Worm (Caenorhabditis elegans) whole organism, late embryonic: ENCODE measurements around the gene ncx-2.

Experiments used
- C08G9.2 ChIP-seq: sonication (generic microtip); optimal IDR thresholded peaks from 2 replicates; lab custom pipeline; 2016; ENCODE audit warnings: mild to moderate bottlenecking, missing genetic modification characterization, moderate library complexity, missing compliant biosample characterization
- C38D4.7 ChIP-seq: fragments of 200-800 bp; sonication (Bioruptor generic); optimal IDR thresholded peaks from 2 replicates; lab custom pipeline; 2018; ENCODE audit warnings: mild to moderate bottlenecking, missing genetic modification characterization, moderate library complexity, missing compliant biosample characterization
- T23F11.4 ChIP-seq: fragments of 200-800 bp; sonication (Bioruptor generic); optimal IDR thresholded peaks from 2 replicates; lab custom pipeline; 2018; ENCODE audit warnings: mild to moderate bottlenecking, missing genetic modification characterization, missing compliant biosample characterization
- Y22D7AL.16 ChIP-seq: sonication (generic microtip); optimal IDR thresholded peaks from 2 replicates; lab custom pipeline; 2016; ENCODE audit warnings: missing genetic modification characterization, missing compliant biosample characterization
- ama-1 ChIP-seq: fragments of 150-350 bp; optimal IDR thresholded peaks from 2 replicates; lab custom pipeline; 2014
- ceh-30 ChIP-seq: fragments of 150-350 bp; optimal IDR thresholded peaks from 2 replicates; lab custom pipeline; 2014; ENCODE audit warnings: missing biosample characterization, missing genetic modification characterization
- ceh-9 ChIP-seq: sonication (generic microtip); optimal IDR thresholded peaks from 2 replicates; lab custom pipeline; 2016; ENCODE audit warnings: mild to moderate bottlenecking, missing genetic modification characterization, inconsistent platforms, missing compliant biosample characterization
- dmd-4 ChIP-seq: sonication (generic microtip); optimal IDR thresholded peaks from 2 replicates; lab custom pipeline; 2016; ENCODE audit warnings: borderline replicate concordance, missing genetic modification characterization, missing compliant biosample characterization
- dve-1 ChIP-seq: sonication (generic microtip); optimal IDR thresholded peaks from 2 replicates; lab custom pipeline; 2017; ENCODE audit warnings: antibody characterized with exemption, mild to moderate bottlenecking, missing genetic modification characterization, missing compliant biosample characterization
- eyg-1 ChIP-seq: sonication (generic microtip); optimal IDR thresholded peaks from 2 replicates; lab custom pipeline; 2016; ENCODE audit warnings: missing genotype, missing genetic modification characterization, missing compliant biosample characterization
- fkh-10 ChIP-seq: fragments of 150-350 bp; optimal IDR thresholded peaks from 2 replicates; lab custom pipeline; 2014; ENCODE audit warnings: missing biosample characterization, missing genetic modification reagents, missing genetic modification characterization
- hlh-13 ChIP-seq: fragments of 200-800 bp; sonication (Bioruptor generic); optimal IDR thresholded peaks from 2 replicates; lab custom pipeline; 2018; ENCODE audit warnings: mild to moderate bottlenecking, missing genetic modification characterization, missing compliant biosample characterization
- hlh-30 ChIP-seq: sonication (generic microtip); optimal IDR thresholded peaks from 2 replicates; lab custom pipeline; 2017; ENCODE audit warnings: antibody characterized with exemption, missing genetic modification characterization, missing compliant biosample characterization; ENCODE audit not compliant: insufficient read depth
- hlh-8 ChIP-seq: sonication (generic microtip); optimal IDR thresholded peaks from 2 replicates; lab custom pipeline; 2016; ENCODE audit warnings: missing genotype, missing genetic modification characterization, missing compliant biosample characterization
- lim-6 ChIP-seq: sonication (generic microtip); optimal IDR thresholded peaks from 2 replicates; lab custom pipeline; 2016; ENCODE audit warnings: missing genetic modification characterization, missing compliant biosample characterization
- lin-11 ChIP-seq: fragments of 200-800 bp; sonication (Bioruptor generic); optimal IDR thresholded peaks from 2 replicates; lab custom pipeline; 2018; ENCODE audit warnings: mild to moderate bottlenecking, missing genetic modification characterization, missing compliant biosample characterization
- nfya-1 ChIP-seq: sonication (generic microtip); optimal IDR thresholded peaks from 2 replicates; lab custom pipeline; 2017; ENCODE audit warnings: missing genetic modification characterization, mild to moderate bottlenecking, missing compliant biosample characterization, antibody characterized with exemption, moderate library complexity
- nhr-11 ChIP-seq: fragments of 150-350 bp; optimal IDR thresholded peaks from 2 replicates; lab custom pipeline; 2014; ENCODE audit warnings: missing biosample characterization, missing genetic modification characterization
- nhr-232 ChIP-seq: sonication (generic microtip); optimal IDR thresholded peaks from 2 replicates; lab custom pipeline; 2016; ENCODE audit warnings: missing genetic modification characterization, missing compliant biosample characterization
- npax-4 ChIP-seq: sonication (generic microtip); optimal IDR thresholded peaks from 2 replicates; lab custom pipeline; 2016; ENCODE audit warnings: missing genetic modification characterization, missing compliant biosample characterization
- pag-3 ChIP-seq: sonication (generic microtip); optimal IDR thresholded peaks from 2 replicates; lab custom pipeline; 2016; ENCODE audit warnings: missing compliant biosample characterization, missing genetic modification characterization, borderline replicate concordance
- pat-9 ChIP-seq: fragments of 200-800 bp; sonication (Bioruptor generic); optimal IDR thresholded peaks from 2 replicates; lab custom pipeline; 2018; ENCODE audit warnings: mild to moderate bottlenecking, missing genetic modification characterization, moderate library complexity, missing compliant biosample characterization
- pha-2 ChIP-seq: sonication (generic microtip); optimal IDR thresholded peaks from 2 replicates; lab custom pipeline; 2017; ENCODE audit warnings: mild to moderate bottlenecking, missing genetic modification characterization, missing compliant biosample characterization
- pha-4 ChIP-seq: fragments of 150-350 bp; optimal IDR thresholded peaks from 2 replicates; lab custom pipeline; 2018; ENCODE audit warnings: missing biosample characterization, missing genetic modification reagents, missing genetic modification characterization
- pqm-1 ChIP-seq: sonication (generic microtip); optimal IDR thresholded peaks from 2 replicates; lab custom pipeline; 2016; ENCODE audit warnings: missing genetic modification characterization, missing compliant biosample characterization
- pros-1 ChIP-seq: fragments of 150-350 bp; optimal IDR thresholded peaks from 2 replicates; lab custom pipeline; 2014; ENCODE audit warnings: missing biosample characterization, missing genetic modification reagents, missing genetic modification characterization
- rnt-1 ChIP-seq: sonication (generic microtip); optimal IDR thresholded peaks from 2 replicates; lab custom pipeline; 2016; ENCODE audit warnings: missing genetic modification characterization, missing compliant biosample characterization
- sdc-2 ChIP-seq: sonication (generic microtip); optimal IDR thresholded peaks from 2 replicates; lab custom pipeline; 2016; ENCODE audit warnings: missing genotype, missing genetic modification characterization, missing compliant biosample characterization
- sox-2 ChIP-seq: fragments of 200-800 bp; sonication (Bioruptor generic); IDR thresholded peaks from 2 replicates; pipeline ENCODE4 v1.3.6; 2022; ENCODE audit warnings: missing genetic modification reagents, missing genetic modification characterization, missing compliant biosample characterization
- sox-4 ChIP-seq: sonication (generic microtip); optimal IDR thresholded peaks from 2 replicates; lab custom pipeline; 2017; ENCODE audit warnings: mild to moderate bottlenecking, missing genetic modification characterization, inconsistent platforms, missing compliant biosample characterization
- syd-9 ChIP-seq: sonication (generic microtip); optimal IDR thresholded peaks from 2 replicates; lab custom pipeline; 2016; ENCODE audit warnings: mild to moderate bottlenecking, missing genetic modification characterization, moderate library complexity, missing compliant biosample characterization
- tbx-2 ChIP-seq: sonication (generic microtip); optimal IDR thresholded peaks from 2 replicates; lab custom pipeline; 2016; ENCODE audit warnings: missing genetic modification characterization, missing compliant biosample characterization
- ttx-3 ChIP-seq: sonication (generic microtip); optimal IDR thresholded peaks from 2 replicates; lab custom pipeline; 2016; ENCODE audit warnings: missing genetic modification reagents, missing genetic modification characterization, missing compliant biosample characterization
- unc-3 ChIP-seq, 2 experiments: fragments of 200-800 bp in 1 of 2; sonication (Bioruptor generic) in 1 of 2; sonication (generic microtip) in 1 of 2; conservative IDR thresholded peaks in 1 of 2; optimal IDR thresholded peaks in 1 of 2; 2 replicates each; pipeline versions ENCODE4 v1.3.6 to Lab custom; 2016 to 2022; ENCODE audit warnings: missing compliant biosample characterization in 2 of 2, missing genetic modification characterization in 2 of 2, missing genetic modification reagents in 1 of 2
- zip-5 ChIP-seq: sonication (generic microtip); optimal IDR thresholded peaks from 2 replicates; lab custom pipeline; 2016; ENCODE audit warnings: missing genetic modification characterization, missing compliant biosample characterization

The ncx-2 gene

DNA sequence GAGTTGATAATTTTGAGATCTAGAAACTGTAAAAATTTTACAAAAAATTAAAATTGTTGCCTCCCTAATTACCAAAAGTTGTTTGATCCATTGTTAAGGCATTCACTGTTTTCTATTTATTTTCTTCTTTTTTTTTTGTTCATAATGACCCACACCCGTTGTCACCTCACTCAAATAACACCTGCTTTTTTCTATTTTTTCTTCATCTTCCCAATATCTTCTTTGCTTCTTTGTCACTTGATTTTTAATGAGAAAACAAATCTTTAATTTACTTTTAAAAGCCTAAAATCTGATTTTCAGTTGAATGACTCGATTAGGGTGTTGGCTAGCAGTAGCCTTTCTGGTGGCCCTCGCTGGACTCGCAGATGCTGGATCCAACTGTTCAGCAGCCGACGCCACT, at the start of gene ncx-2:
TSS of gene ncx-2 (plus strand) at position 301 of the 400 bp plus-strand sequence.
- no peak for TF ChIP-seq pqm-1 (tag; lab: Kevin White, UChicago)
- TF ChIP-seq C08G9.2 (tag; lab: Kevin White, UChicago), result no peak
- TF ChIP-seq lim-6 (tag; lab: Kevin White, UChicago), result no peak
- no peak for TF ChIP-seq nhr-11
- no peak for TF ChIP-seq ttx-3 (tag; lab: Kevin White, UChicago)
- TF ChIP-seq unc-3 (GFP tag; conservative IDR thresholded peaks at IDR 0.05; lab: Robert Waterston, UW), result no peak
- TF ChIP-seq unc-3 (tag; optimal IDR thresholded peaks at IDR 0.05; lab: Kevin White, UChicago), result no peak
- no peak for TF ChIP-seq npax-4
- no peak for TF ChIP-seq hlh-30 (tag; lab: Kevin White, UChicago)
- no peak for TF ChIP-seq Y22D7AL.16 (tag; lab: Kevin White, UChicago)
- no peak for TF ChIP-seq nfya-1 (tag; lab: Kevin White, UChicago)
- no peak for TF ChIP-seq hlh-8 (tag; lab: Kevin White, UChicago)
- no peak for TF ChIP-seq sox-2 (GFP tag; lab: Robert Waterston, UW)
- no peak for TF ChIP-seq ceh-30 (tag; lab: Kevin White, UChicago)
- TF ChIP-seq nhr-232 (tag; lab: Kevin White, UChicago), result no peak
- no peak for TF ChIP-seq zip-5
- no peak for TF ChIP-seq dve-1 (tag; lab: Kevin White, UChicago)
- no peak for TF ChIP-seq sox-4
- no peak for TF ChIP-seq hlh-13 (GFP tag; lab: Kevin White, UChicago)
- TF ChIP-seq C38D4.7 (GFP tag; lab: Kevin White, UChicago), result no peak

ce11 chrV:5257358-5257757, 46.1 kb upstream of the ncx-2 start, which contains the start of gene srt-67:
TSS of gene srt-67 (minus strand) at chrV:5257458.
- no peak for TF ChIP-seq pros-1
- TF ChIP-seq pha-4 (tag; lab: Kevin White, UChicago), result no peak
- TF ChIP-seq pqm-1 (tag; lab: Kevin White, UChicago), result no peak
- TF ChIP-seq rnt-1, result no peak
- TF ChIP-seq lin-11 (tag; lab: Kevin White, UChicago), result no peak
- TF ChIP-seq ceh-9, result no peak

DNA sequence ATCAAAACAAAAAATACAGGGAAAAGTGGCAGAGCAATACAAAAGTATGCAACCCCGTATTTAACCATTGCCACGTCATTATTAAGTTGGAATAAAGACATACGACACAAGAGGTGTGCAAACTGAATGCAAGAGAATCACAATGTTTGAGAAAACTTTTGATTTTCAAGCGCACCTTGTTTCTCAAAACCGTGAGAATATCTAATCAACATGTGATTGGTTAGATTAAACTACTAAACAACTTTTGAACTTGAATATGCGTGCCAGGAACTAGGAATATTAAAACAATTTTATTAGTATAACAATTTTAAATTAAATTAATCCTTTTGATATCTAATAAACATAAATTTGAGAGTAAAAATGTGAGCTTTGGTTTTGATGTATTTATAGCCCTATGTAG, 44.0 kb upstream of the ncx-2 start, which contains the start of gene srt-70:
TSS of gene srt-70 (minus strand) at position 101 of the 400 bp plus-strand sequence.
- TF ChIP-seq pha-2 (tag; lab: Kevin White, UChicago), result no peak
- no peak for TF ChIP-seq sdc-2 (tag; lab: Kevin White, UChicago)
- TF ChIP-seq T23F11.4 (GFP tag; lab: Kevin White, UChicago), result no peak

- no peak for TF ChIP-seq C08G9.2 (tag; lab: Kevin White, UChicago)
- no peak for TF ChIP-seq syd-9 (tag; lab: Kevin White, UChicago)
- TF ChIP-seq C38D4.7 (GFP tag; lab: Kevin White, UChicago), result no peak
- no peak for TF ChIP-seq tbx-2
- no peak for TF ChIP-seq nhr-232 (tag; lab: Kevin White, UChicago)
- TF ChIP-seq ceh-9, result no peak
- TF ChIP-seq unc-3 (GFP tag; conservative IDR thresholded peaks at IDR 0.05; lab: Robert Waterston, UW), result no peak
- no peak for TF ChIP-seq unc-3 (tag; optimal IDR thresholded peaks at IDR 0.05; lab: Kevin White, UChicago)
- TF ChIP-seq T23F11.4 (GFP tag; lab: Kevin White, UChicago), result no peak
- TF ChIP-seq ama-1, result no peak
- no peak for TF ChIP-seq sdc-2 (tag; lab: Kevin White, UChicago)
- no peak for TF ChIP-seq pat-9
- TF ChIP-seq sox-2 (GFP tag; lab: Robert Waterston, UW), result no peak
- no peak for TF ChIP-seq zip-5
- TF ChIP-seq pag-3, result no peak
- TF ChIP-seq lin-11 (tag; lab: Kevin White, UChicago), result no peak
- no peak for TF ChIP-seq fkh-10
These were observed 40.5 kb upstream of the ncx-2 start, which contains the start of gene cest-30 for ce11 chrV:5262999-5263398. TSS of gene cest-30 (minus strand) at chrV:5263099.

- TF ChIP-seq dmd-4 (no peak), eyg-1 (no peak), nhr-11 (no peak), hlh-8 (tag; lab: Kevin White, UChicago) (no peak), tbx-2 (no peak)
- TF ChIP-seq, all 69 proteins: peak for 0
These were observed 37.9 kb upstream of the ncx-2 start, which contains the start of the genes srt-69 and B0238.12 for ce11 chrV:5265581-5265980. TSS of gene srt-69 (minus strand) at chrV:5265681. TSS of gene B0238.12 (plus strand) at chrV:5265844.
